Worm (Caenorhabditis elegans) whole organism, late embryonic: ENCODE measurements around the gene srw-26.

Experiments
- Y22D7AL.16 ChIP-seq: sonication (generic microtip); optimal IDR thresholded peaks from 2 replicates; lab custom pipeline; 2016; ENCODE audit warnings: missing genetic modification characterization, missing compliant biosample characterization
- dmd-4 ChIP-seq: sonication (generic microtip); optimal IDR thresholded peaks from 2 replicates; lab custom pipeline; 2016; ENCODE audit warnings: borderline replicate concordance, missing genetic modification characterization, missing compliant biosample characterization
- elt-2 ChIP-seq: sonication (generic microtip); optimal IDR thresholded peaks from 2 replicates; lab custom pipeline; 2016; ENCODE audit warnings: missing genetic modification reagents, missing genetic modification characterization, missing compliant biosample characterization
- hlh-30 ChIP-seq: sonication (generic microtip); optimal IDR thresholded peaks from 2 replicates; lab custom pipeline; 2017; ENCODE audit warnings: antibody characterized with exemption, missing genetic modification characterization, missing compliant biosample characterization; ENCODE audit not compliant: insufficient read depth
- nfya-1 ChIP-seq: sonication (generic microtip); optimal IDR thresholded peaks from 2 replicates; lab custom pipeline; 2017; ENCODE audit warnings: missing genetic modification characterization, mild to moderate bottlenecking, missing compliant biosample characterization, antibody characterized with exemption, moderate library complexity

- TF ChIP-seq nfya-1 (tag; lab: Kevin White, UChicago) (no peak), hlh-30 (tag; lab: Kevin White, UChicago) (no peak), elt-2 (tag; lab: Kevin White, UChicago) (no peak), dmd-4 (tag; lab: Kevin White, UChicago) (no peak), Y22D7AL.16 (tag; lab: Kevin White, UChicago) (no peak)
These were observed 39.6 kb downstream of the srw-26 start, which contains the start of gene T06C12.11 for ce11 chrV:15892696-15893095.
